Fruit fly (Drosophila melanogaster): ENCODE data around the gene PolA2.
A peak's percentile ranks its signal among the peaks of the same experiment; 100 is the strongest.

The PolA2 gene

dm6 chr3R:27244742-27245400 lies 5.9 kb downstream of the PolA2 start, which contains the start of gene CG18766:
TSS of gene CG18766 (minus strand) at chr3R:27245249.
- TF ChIP-seq CG8478 (optimal IDR thresholded peaks at IDR 0.05), result peak; percentile 11
- peak; percentile 53 to 65 for TF ChIP-seq CTCF (optimal IDR thresholded peaks at IDR 0.05)

dm6 chr3R:27245401-27245757 lies 6.4 kb downstream of the PolA2 start:
- TF ChIP-seq CTCF (optimal IDR thresholded peaks at IDR 0.05) (no peak), CG8478 (optimal IDR thresholded peaks at IDR 0.05) (no peak)

- TF ChIP-seq CG8478 (optimal IDR thresholded peaks at IDR 0.05) (no peak), CTCF (optimal IDR thresholded peaks at IDR 0.05) (no peak)
Observed at dm6 chr3R:27246264-27246663, 7.3 kb downstream of the PolA2 start.

- TF ChIP-seq CTCF (optimal IDR thresholded peaks at IDR 0.05), result no peak
- TF ChIP-seq CG8478 (optimal IDR thresholded peaks at IDR 0.05), result no peak
Observed at dm6 chr3R:27247892-27248291, 8.9 kb downstream of the PolA2 start, which contains the start of gene CG5984. TSS of gene CG5984 (minus strand) at chr3R:27247992.

- no peak for TF ChIP-seq CG8478 (optimal IDR thresholded peaks at IDR 0.05)
- no peak for TF ChIP-seq CTCF (optimal IDR thresholded peaks at IDR 0.05)
Observed at dm6 chr3R:27250907-27251306, 11.9 kb downstream of the PolA2 start, which contains the start of the genes TTLL6B and TfIIA-L. TSS of gene TTLL6B (minus strand) at chr3R:27251007. TSS of gene TfIIA-L (plus strand) at chr3R:27251112.

dm6 chr3R:27253136-27253920 lies 14.4 kb downstream of the PolA2 start, which contains the start of gene pll:
TSS of gene pll (minus strand) at chr3R:27253182.
- TF ChIP-seq CTCF (optimal IDR thresholded peaks at IDR 0.05), result no peak
- no peak for TF ChIP-seq CG8478 (optimal IDR thresholded peaks at IDR 0.05)

dm6 chr3R:27253921-27254376 lies 15.0 kb downstream of the PolA2 start:
- TF ChIP-seq CG8478 (optimal IDR thresholded peaks at IDR 0.05), result no peak
- TF ChIP-seq CTCF (optimal IDR thresholded peaks at IDR 0.05), result no peak

- TF ChIP-seq CG8478 (optimal IDR thresholded peaks at IDR 0.05) (no peak), CTCF (optimal IDR thresholded peaks at IDR 0.05) (peak; percentile 24 to 33)
Observed at dm6 chr3R:27263434-27264215, 24.7 kb downstream of the PolA2 start, which contains the start of gene woc. TSS of gene woc (minus strand) at chr3R:27264055.

- TF ChIP-seq CTCF (optimal IDR thresholded peaks at IDR 0.05), result no peak
- no peak for TF ChIP-seq CG8478 (optimal IDR thresholded peaks at IDR 0.05)
Observed at dm6 chr3R:27265330-27265729, 26.4 kb downstream of the PolA2 start, which contains the start of the genes CG14262 and CG14260. TSS of gene CG14262 (minus strand) at chr3R:27265430. TSS of gene CG14260 (plus strand) at chr3R:27265457.

dm6 chr3R:27270379-27271266 lies 31.7 kb downstream of the PolA2 start:
- TF ChIP-seq CTCF (optimal IDR thresholded peaks at IDR 0.05) (no peak), CG8478 (optimal IDR thresholded peaks at IDR 0.05) (no peak)

- no peak for TF ChIP-seq CTCF (optimal IDR thresholded peaks at IDR 0.05)
- TF ChIP-seq CG8478 (optimal IDR thresholded peaks at IDR 0.05), result no peak
Observed at dm6 chr3R:27272233-27272632, 33.3 kb downstream of the PolA2 start.

- TF ChIP-seq CTCF (optimal IDR thresholded peaks at IDR 0.05) (peak in 1 of 2 experiments; percentile 3), CG8478 (optimal IDR thresholded peaks at IDR 0.05) (no peak)
Observed at dm6 chr3R:27273118-27274062, 34.4 kb downstream of the PolA2 start, which contains the start of gene CG5934. TSS of gene CG5934 (plus strand) at chr3R:27273705.
